Fruit fly (Drosophila melanogaster) whole organism, embryonic: ENCODE measurements around the gene CG4332.
A peak's percentile ranks its signal among the peaks of the same experiment; 100 is the strongest.

ENCODE experiments used
- CG10274 ChIP-seq: fragments of 200-800 bp; sonication (Bioruptor generic); optimal IDR thresholded peaks from 3 replicates; lab custom pipeline; 2017; ENCODE audit warnings: missing biosample characterization, mild to moderate bottlenecking, missing genetic modification characterization
- CG10979 ChIP-seq: fragments of 200-800 bp; sonication (Bioruptor generic); optimal IDR thresholded peaks from 2 replicates; lab custom pipeline; 2018; ENCODE audit warnings: missing biosample characterization, mild to moderate bottlenecking, missing genetic modification characterization, moderate library complexity
- CG12104 ChIP-seq: fragments of 200-800 bp; sonication (Bioruptor generic); optimal IDR thresholded peaks from 3 replicates; lab custom pipeline; 2016; ENCODE audit warnings: missing biosample characterization, missing genetic modification characterization
- CG14710 ChIP-seq: fragments of 200-800 bp; sonication (Bioruptor generic); optimal IDR thresholded peaks from 3 replicates; lab custom pipeline; 2019; ENCODE audit warnings: missing biosample characterization, mild to moderate bottlenecking, missing genetic modification characterization, moderate library complexity
- CG14965 ChIP-seq: fragments of 200-800 bp; sonication (Bioruptor generic); optimal IDR thresholded peaks from 2 replicates; lab custom pipeline; 2016; ENCODE audit warnings: missing biosample characterization, missing genetic modification characterization, borderline replicate concordance
- CG16779 ChIP-seq: fragments of 200-800 bp; sonication (Bioruptor generic); IDR thresholded peaks from 2 replicates; pipeline ENCODE4 v1.3.6; 2022; ENCODE audit warnings: missing biosample characterization, missing genetic modification characterization
- CG16815 ChIP-seq: fragments of 200-800 bp; sonication (Bioruptor generic); optimal IDR thresholded peaks from 3 replicates; lab custom pipeline; 2017; ENCODE audit warnings: missing biosample characterization, mild to moderate bottlenecking, missing genetic modification characterization
- CG6272 ChIP-seq: fragments of 200-800 bp; sonication (Bioruptor generic); IDR thresholded peaks from 2 replicates; pipeline ENCODE4 v1.3.6; 2022; ENCODE audit warnings: missing biosample characterization, missing genetic modification characterization
- CG8388 ChIP-seq: fragments of 200-800 bp; sonication (Bioruptor generic); optimal IDR thresholded peaks from 2 replicates; lab custom pipeline; 2019; ENCODE audit warnings: missing biosample characterization, mild to moderate bottlenecking, missing genetic modification characterization, moderate library complexity
- CTCF ChIP-seq: fragments of 200-800 bp; sonication (Bioruptor generic); optimal IDR thresholded peaks from 2 replicates; lab custom pipeline; 2017; ENCODE audit warnings: missing biosample characterization, mild to moderate bottlenecking, missing genetic modification characterization, moderate library complexity
- HLH4C ChIP-seq: fragments of 200-800 bp; sonication (Bioruptor generic); IDR thresholded peaks from 3 replicates; pipeline ENCODE4 v1.3.6; 2022; ENCODE audit warnings: missing biosample characterization, missing genetic modification characterization; ENCODE audit not compliant: partially characterized antibody
- Med ChIP-seq: fragments of 200-800 bp; sonication (Bioruptor generic); peaks from one replicate; lab custom pipeline; 2016; ENCODE audit warnings: missing biosample characterization, missing genetic modification characterization, mild to moderate bottlenecking, inconsistent platforms, moderate library complexity
- Nf-YC ChIP-seq: fragments of 200-800 bp; optimal IDR thresholded peaks from 3 replicates; lab custom pipeline; 2019; ENCODE audit warnings: missing biosample characterization, mild to moderate bottlenecking, missing genetic modification characterization, moderate library complexity
- Ptx1 ChIP-seq: fragments of 200-800 bp; sonication (Bioruptor generic); IDR thresholded peaks from 2 replicates; pipeline ENCODE4 v1.3.6; 2022; ENCODE audit warnings: missing biosample characterization, missing genetic modification characterization
- Sox102F ChIP-seq: fragments of 200-800 bp; sonication (Bioruptor generic); optimal IDR thresholded peaks from 2 replicates; lab custom pipeline; 2018; ENCODE audit warnings: missing biosample characterization, mild to moderate bottlenecking, missing genetic modification characterization, moderate library complexity
- ase ChIP-seq: fragments of 200-800 bp; sonication (Bioruptor generic); IDR thresholded peaks from 3 replicates; pipeline ENCODE4 v1.3.6; 2022; ENCODE audit warnings: missing biosample characterization, missing genetic modification characterization
- chif ChIP-seq, 2 experiments: fragments of 200-800 bp; sonication (Bioruptor generic); optimal IDR thresholded peaks; 3 replicates each; lab custom pipeline; 2016; ENCODE audit warnings: missing biosample characterization in 2 of 2, missing genetic modification characterization in 2 of 2
- crp ChIP-seq, 2 experiments: fragments of 200-800 bp; sonication (Bioruptor generic); optimal IDR thresholded peaks; 2 replicates in 1 of 2; 3 replicates in 1 of 2; lab custom pipeline; 2017; ENCODE audit warnings: missing biosample characterization in 2 of 2, missing genetic modification characterization in 2 of 2, mild to moderate bottlenecking in 1 of 2, moderate library complexity in 1 of 2
- fd96Cb ChIP-seq: fragments of 200-800 bp; sonication (Bioruptor generic); optimal IDR thresholded peaks from 2 replicates; lab custom pipeline; 2018; ENCODE audit warnings: missing biosample characterization, mild to moderate bottlenecking, missing genetic modification characterization, moderate library complexity
- mld ChIP-seq: fragments of 200-800 bp; sonication (Bioruptor generic); IDR thresholded peaks from 3 replicates; pipeline ENCODE4 v1.3.6; 2022; ENCODE audit warnings: missing biosample characterization, missing genetic modification characterization; ENCODE audit not compliant: partially characterized antibody
- pho ChIP-seq: fragments of 200-800 bp; sonication (Bioruptor generic); optimal IDR thresholded peaks from 2 replicates; lab custom pipeline; 2016; ENCODE audit warnings: missing biosample characterization, missing genetic modification characterization
- slp2 ChIP-seq: fragments of 200-800 bp; sonication (Bioruptor generic); optimal IDR thresholded peaks from 2 replicates; lab custom pipeline; 2016; ENCODE audit warnings: missing biosample characterization, missing genetic modification characterization
- so ChIP-seq: fragments of 200-800 bp; sonication (Bioruptor generic); IDR thresholded peaks from 3 replicates; pipeline ENCODE4 v1.3.6; 2022; ENCODE audit warnings: missing biosample characterization, missing genetic modification characterization
- ttk ChIP-seq: fragments of 200-800 bp; sonication (Bioruptor generic); IDR thresholded peaks from 2 replicates; pipeline ENCODE4 v2.1.2; 2022; ENCODE audit warnings: missing biosample characterization, missing genetic modification characterization

The CG4332 gene

dm6 chrX:13204718-13205117 lies 49.9 kb downstream of the CG4332 start:
- TF ChIP-seq CG10979 (tag; lab: Kevin White, UChicago) (peak; percentile 80), CG14965 (GFP tag; lab: Kevin White, UChicago) (peak; percentile 91), CG14710 (tag; lab: Kevin White, UChicago) (no peak), CG6272 (GFP tag; lab: Robert Waterston, UW) (no peak), ase (GFP tag; lab: Robert Waterston, UW) (no peak), crp (GFP tag; optimal IDR thresholded peaks at IDR 0.05; lab: Kevin White, UChicago) (no peak), CG10274 (GFP tag; lab: Kevin White, UChicago) (no peak), ttk (no peak), Sox102F (no peak), Med (peak; percentile 27), chif (GFP tag; optimal IDR thresholded peaks at IDR 0.05; lab: Kevin White, UChicago) (no peak), HLH4C (GFP tag; lab: Robert Waterston, UW) (no peak), CG8388 (GFP tag; lab: Kevin White, UChicago) (no peak), CG16815 (no peak), mld (GFP tag; lab: Robert Waterston, UW) (no peak), pho (GFP tag; lab: Kevin White, UChicago) (no peak), fd96Cb (no peak), so (GFP tag; lab: Robert Waterston, UW) (no peak), CTCF (peak; percentile 85), CG12104 (GFP tag; lab: Kevin White, UChicago) (no peak), Nf-YC (tag; lab: Kevin White, UChicago) (no peak), Ptx1 (GFP tag; lab: Robert Waterston, UW) (no peak), slp2 (GFP tag; lab: Kevin White, UChicago) (no peak), CG16779 (no peak)
- TF ChIP-seq, all 482 proteins: peak for 4
